Fruit fly (Drosophila melanogaster) whole organism, embryonic: ENCODE results near the gene Pgm1.
A peak's percentile ranks its signal among the peaks of the same experiment; 100 is the strongest.

ENCODE experiments used
- CG12155 ChIP-seq: fragments of 200-800 bp; sonication (Bioruptor generic); optimal IDR thresholded peaks from 3 replicates; lab custom pipeline; 2016; ENCODE audit warnings: missing biosample characterization, missing genetic modification characterization
- CG12659 ChIP-seq: fragments of 200-800 bp; sonication (Bioruptor generic); optimal IDR thresholded peaks from 3 replicates; lab custom pipeline; 2017; ENCODE audit warnings: mild to moderate bottlenecking, missing biosample characterization, missing genetic modification reagents, missing genetic modification characterization
- CG15073 ChIP-seq: fragments of 200-800 bp; sonication (Bioruptor generic); optimal IDR thresholded peaks from 2 replicates; lab custom pipeline; 2016; ENCODE audit warnings: missing biosample characterization, missing genetic modification characterization
- CG1647 ChIP-seq: fragments of 200-800 bp; sonication (Bioruptor generic); optimal IDR thresholded peaks from 3 replicates; lab custom pipeline; 2016; ENCODE audit warnings: missing biosample characterization, missing genetic modification characterization
- CG17802 ChIP-seq: fragments of 200-800 bp; sonication (Bioruptor generic); optimal IDR thresholded peaks from 2 replicates; lab custom pipeline; 2018; ENCODE audit warnings: missing biosample characterization, mild to moderate bottlenecking, missing genetic modification characterization, moderate library complexity
- CG18011 ChIP-seq: fragments of 200-800 bp; sonication (Bioruptor generic); optimal IDR thresholded peaks from 2 replicates; lab custom pipeline; 2017; ENCODE audit warnings: missing biosample characterization, missing genetic modification characterization, mild to moderate bottlenecking, moderate library complexity, missing genotype
- CG31365 ChIP-seq: fragments of 200-800 bp; sonication (Bioruptor generic); optimal IDR thresholded peaks from 2 replicates; lab custom pipeline; 2018; ENCODE audit warnings: missing biosample characterization, mild to moderate bottlenecking, missing genetic modification characterization
- CG32772 ChIP-seq: fragments of 200-800 bp; sonication (Bioruptor generic); IDR thresholded peaks from 2 replicates; pipeline ENCODE4 v1.3.6; 2022; ENCODE audit warnings: missing biosample characterization, missing genetic modification characterization
- CG3726 ChIP-seq: fragments of 200-800 bp; sonication (Bioruptor generic); IDR thresholded peaks from 3 replicates; pipeline ENCODE4, ENCODE4 v1.3.6; 2022; ENCODE audit warnings: missing biosample characterization, missing genetic modification characterization
- CG6175 ChIP-seq: fragments of 200-800 bp; sonication (Bioruptor generic); IDR thresholded peaks from 3 replicates; pipeline ENCODE4 v1.3.6; 2022; ENCODE audit warnings: missing biosample characterization, missing genetic modification characterization
- CG7786 ChIP-seq: fragments of 200-800 bp; sonication (Bioruptor generic); optimal IDR thresholded peaks from 2 replicates; lab custom pipeline; 2016; ENCODE audit warnings: missing biosample characterization, missing genetic modification characterization
- CG8388 ChIP-seq: fragments of 200-800 bp; sonication (Bioruptor generic); optimal IDR thresholded peaks from 2 replicates; lab custom pipeline; 2019; ENCODE audit warnings: missing biosample characterization, mild to moderate bottlenecking, missing genetic modification characterization, moderate library complexity
- CG8478 ChIP-seq: fragments of >200 bp; optimal IDR thresholded peaks from 2 replicates; lab custom pipeline; 2018
- CG9437 ChIP-seq: fragments of 200-800 bp; sonication (Bioruptor generic); optimal IDR thresholded peaks from 2 replicates; lab custom pipeline; 2018; ENCODE audit warnings: missing biosample characterization, mild to moderate bottlenecking, missing genetic modification characterization
- CG9727 ChIP-seq: fragments of 200-800 bp; sonication (Bioruptor generic); optimal IDR thresholded peaks from 3 replicates; lab custom pipeline; 2017; ENCODE audit warnings: missing biosample characterization, mild to moderate bottlenecking, missing genetic modification characterization
- CkIIα-i1 ChIP-seq: fragments of 200-800 bp; sonication (Bioruptor generic); IDR thresholded peaks from 2 replicates; pipeline ENCODE4 v1.3.6; 2022; ENCODE audit warnings: missing biosample characterization, missing genetic modification characterization
- Dfd ChIP-seq, 2 experiments: fragments of >200 bp; optimal IDR thresholded peaks; 2 replicates each; lab custom pipeline; 2017; ENCODE audit warnings: missing biosample characterization in 2 of 2, missing genetic modification characterization in 2 of 2
- Ets65A ChIP-seq: fragments of 200-800 bp; sonication (Bioruptor generic); peaks from one replicate; lab custom pipeline; 2016; ENCODE audit warnings: missing biosample characterization, missing genetic modification characterization
- Hr3 ChIP-seq: fragments of 200-800 bp; sonication (Bioruptor generic); optimal IDR thresholded peaks from 3 replicates; lab custom pipeline; 2016; ENCODE audit warnings: missing biosample characterization, missing genetic modification characterization
- Max ChIP-seq: fragments of 200-800 bp; sonication (Bioruptor generic); optimal IDR thresholded peaks from 2 replicates; lab custom pipeline; 2016; ENCODE audit warnings: missing biosample characterization, mild to moderate bottlenecking, missing genetic modification characterization
- NC2α ChIP-seq: fragments of 200-800 bp; sonication (Bioruptor generic); optimal IDR thresholded peaks from 2 replicates; lab custom pipeline; 2016; ENCODE audit warnings: missing biosample characterization, missing genetic modification characterization
- Neu2 ChIP-seq: fragments of 200-800 bp; sonication (Bioruptor generic); optimal IDR thresholded peaks from 3 replicates; lab custom pipeline; 2016; ENCODE audit warnings: missing biosample characterization, missing genetic modification characterization, borderline replicate concordance
- Nf-YC ChIP-seq: fragments of 200-800 bp; optimal IDR thresholded peaks from 3 replicates; lab custom pipeline; 2019; ENCODE audit warnings: missing biosample characterization, mild to moderate bottlenecking, missing genetic modification characterization, moderate library complexity
- NfI ChIP-seq: fragments of 200-800 bp; sonication (Bioruptor generic); optimal IDR thresholded peaks from 3 replicates; lab custom pipeline; 2018; ENCODE audit warnings: missing biosample characterization, mild to moderate bottlenecking, missing genetic modification characterization, moderate library complexity
- Oli ChIP-seq: fragments of 200-800 bp; sonication (Bioruptor generic); optimal IDR thresholded peaks from 2 replicates; lab custom pipeline; 2018; ENCODE audit warnings: missing biosample characterization, mild to moderate bottlenecking, missing genetic modification characterization, moderate library complexity
- Pdp1 ChIP-seq, 2 experiments: fragments of 200-800 bp; sonication (Bioruptor generic); optimal IDR thresholded peaks; 3 replicates each; lab custom pipeline; 2016; ENCODE audit warnings: missing biosample characterization in 2 of 2, missing genetic modification characterization in 2 of 2, mild to moderate bottlenecking in 1 of 2, moderate library complexity in 1 of 2
- Poxn ChIP-seq: fragments of 200-800 bp; sonication (Bioruptor generic); IDR thresholded peaks from 2 replicates; pipeline ENCODE4 v1.3.6; 2022; ENCODE audit warnings: missing biosample characterization, missing genetic modification characterization
- Ptx1 ChIP-seq: fragments of 200-800 bp; sonication (Bioruptor generic); IDR thresholded peaks from 2 replicates; pipeline ENCODE4 v1.3.6; 2022; ENCODE audit warnings: missing biosample characterization, missing genetic modification characterization
- Rx ChIP-seq: fragments of 200-800 bp; sonication (Bioruptor generic); IDR thresholded peaks from 2 replicates; pipeline ENCODE4 v1.3.6; 2022; ENCODE audit warnings: missing biosample characterization, missing genetic modification characterization
- TFAM ChIP-seq: fragments of 200-800 bp; sonication (Bioruptor generic); optimal IDR thresholded peaks from 2 replicates; lab custom pipeline; 2017; ENCODE audit warnings: missing biosample characterization, missing genetic modification characterization, inconsistent platforms
- al ChIP-seq: fragments of 200-800 bp; sonication (Bioruptor generic); IDR thresholded peaks from 2 replicates; pipeline ENCODE4 v1.3.6; 2022; ENCODE audit warnings: missing biosample characterization, missing genetic modification characterization
- bigmax ChIP-seq: fragments of 200-800 bp; sonication (Bioruptor generic); optimal IDR thresholded peaks from 2 replicates; lab custom pipeline; 2018; ENCODE audit warnings: missing biosample characterization, mild to moderate bottlenecking, missing genetic modification characterization
- corto ChIP-seq: fragments of 200-800 bp; sonication (Bioruptor generic); optimal IDR thresholded peaks from 2 replicates; lab custom pipeline; 2016; ENCODE audit warnings: missing biosample characterization, mild to moderate bottlenecking, missing genetic modification characterization, moderate library complexity
- dm ChIP-seq: fragments of 200-800 bp; sonication (Bioruptor generic); optimal IDR thresholded peaks from 3 replicates; lab custom pipeline; 2016; ENCODE audit warnings: missing biosample characterization, missing genetic modification characterization
- eve ChIP-seq, 2 experiments: fragments of >200 bp; optimal IDR thresholded peaks; 2 replicates each; lab custom pipeline; 2017; ENCODE audit warnings: missing biosample characterization in 2 of 2, missing genetic modification characterization in 2 of 2
- gcm2 ChIP-seq: fragments of 200-800 bp; sonication (Bioruptor generic); optimal IDR thresholded peaks from 2 replicates; lab custom pipeline; 2016; ENCODE audit warnings: missing biosample characterization, missing genetic modification characterization
- gem ChIP-seq: fragments of 200-800 bp; sonication (Bioruptor generic); optimal IDR thresholded peaks from 2 replicates; lab custom pipeline; 2019; ENCODE audit warnings: missing biosample characterization, mild to moderate bottlenecking, missing genetic modification characterization, moderate library complexity
- gfzf ChIP-seq: fragments of 200-800 bp; sonication (Bioruptor generic); optimal IDR thresholded peaks from 2 replicates; lab custom pipeline; 2016; ENCODE audit warnings: missing biosample characterization, mild to moderate bottlenecking, missing genetic modification characterization, moderate library complexity
- grau ChIP-seq: fragments of 200-800 bp; optimal IDR thresholded peaks from 3 replicates; lab custom pipeline; 2019; ENCODE audit warnings: missing biosample characterization, mild to moderate bottlenecking, missing genetic modification characterization, moderate library complexity
- gsb-n ChIP-seq: fragments of 200-800 bp; sonication (Bioruptor generic); optimal IDR thresholded peaks from 3 replicates; lab custom pipeline; 2018; ENCODE audit warnings: missing biosample characterization, mild to moderate bottlenecking, missing genetic modification characterization
- hkb ChIP-seq, 2 experiments: fragments of 200-800 bp in 1 of 2; fragments of >200 bp in 1 of 2; sonication (Bioruptor generic) in 1 of 2; IDR thresholded peaks in 1 of 2; optimal IDR thresholded peaks in 1 of 2; 2 replicates each; pipeline versions ENCODE4 v1.3.6 to Lab custom; 2017 to 2022; ENCODE audit warnings: missing biosample characterization in 1 of 2, missing genetic modification characterization in 1 of 2
- jigr1 ChIP-seq: fragments of 200-800 bp; sonication (Bioruptor generic); IDR thresholded peaks from 3 replicates; pipeline ENCODE4 v1.3.6; 2022; ENCODE audit warnings: missing biosample characterization, missing genetic modification characterization
- lab ChIP-seq: fragments of 200-800 bp; sonication (Bioruptor generic); optimal IDR thresholded peaks from 3 replicates; lab custom pipeline; 2017; ENCODE audit warnings: missing biosample characterization, missing genetic modification characterization, mild to moderate bottlenecking, moderate library complexity, missing genetic modification reagents
- mam ChIP-seq: fragments of 200-800 bp; sonication (Bioruptor generic); optimal IDR thresholded peaks from 3 replicates; lab custom pipeline; 2016; ENCODE audit warnings: missing biosample characterization, missing genetic modification characterization
- nerfin-2 ChIP-seq: fragments of 200-800 bp; sonication (Bioruptor generic); IDR thresholded peaks from 2 replicates; pipeline ENCODE4 v1.3.6; 2022; ENCODE audit warnings: missing biosample characterization, missing genetic modification characterization; ENCODE audit not compliant: partially characterized antibody
- pum ChIP-seq: fragments of 200-800 bp; sonication (Bioruptor generic); optimal IDR thresholded peaks from 2 replicates; lab custom pipeline; 2016; ENCODE audit warnings: missing biosample characterization, missing genetic modification characterization
- pzg ChIP-seq: fragments of 200-800 bp; sonication (Bioruptor generic); optimal IDR thresholded peaks from 3 replicates; lab custom pipeline; 2018; ENCODE audit warnings: missing biosample characterization, mild to moderate bottlenecking, missing genetic modification characterization, moderate library complexity
- slou ChIP-seq: fragments of 200-800 bp; sonication (Bioruptor generic); optimal IDR thresholded peaks from 3 replicates; lab custom pipeline; 2016; ENCODE audit warnings: missing biosample characterization, missing genetic modification characterization
- tap ChIP-seq: fragments of 200-800 bp; optimal IDR thresholded peaks from 3 replicates; lab custom pipeline; 2019; ENCODE audit warnings: missing biosample characterization, mild to moderate bottlenecking, missing genetic modification characterization, moderate library complexity
- unpg ChIP-seq: fragments of 200-800 bp; sonication (Bioruptor generic); optimal IDR thresholded peaks from 3 replicates; lab custom pipeline; 2018; ENCODE audit warnings: missing biosample characterization, mild to moderate bottlenecking, missing genetic modification characterization, moderate library complexity
- z ChIP-seq: fragments of 200-800 bp; sonication (Bioruptor generic); IDR thresholded peaks from 3 replicates; pipeline ENCODE4 v1.3.6; 2022; ENCODE audit warnings: missing biosample characterization, missing genetic modification characterization
- zfh1 ChIP-seq: fragments of 200-800 bp; sonication (Bioruptor generic); IDR thresholded peaks from 3 replicates; pipeline ENCODE4 v1.3.6; 2022; ENCODE audit warnings: missing biosample characterization, missing genetic modification characterization

Pgm1 gene

DNA sequence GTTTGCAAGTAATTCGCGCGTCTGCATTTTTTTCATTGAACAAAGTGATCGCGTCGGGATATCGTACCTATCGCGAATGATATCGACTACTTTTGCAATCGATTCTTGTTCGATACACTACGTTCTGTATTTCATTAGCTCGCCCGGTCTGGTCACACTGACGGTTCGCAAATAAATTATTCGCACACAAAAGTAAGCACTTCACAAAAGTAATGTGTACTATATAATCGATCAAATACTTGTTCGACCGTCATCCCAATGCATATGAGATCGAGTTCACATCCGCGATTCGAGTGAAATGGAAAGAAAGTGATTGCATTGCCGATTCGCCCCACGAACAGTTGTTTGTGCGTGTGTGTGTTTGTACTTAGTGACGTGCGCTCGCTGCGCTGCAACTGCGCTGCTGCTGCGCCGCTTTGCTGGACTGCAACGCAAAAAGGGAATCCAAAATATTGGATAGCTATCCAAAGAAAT, 38.0 kb downstream of the Pgm1 start, which contains the start of the genes CG5235 and ClC-c (continued):
- no peak for TF ChIP-seq Nf-YC (tag; lab: Kevin White, UChicago)
- TF ChIP-seq Dfd (GFP tag; optimal IDR thresholded peaks at IDR 0.05; lab: Kevin White, UChicago), result no peak
- TF ChIP-seq CG17802 (tag; lab: Kevin White, UChicago), result no peak
- TF ChIP-seq eve (GFP tag; optimal IDR thresholded peaks at IDR 0.05; lab: Kevin White, UChicago), result no peak
- TF ChIP-seq NC2α (GFP tag; lab: Kevin White, UChicago), result no peak
- no peak for TF ChIP-seq z (GFP tag; lab: Robert Waterston, UW)
- TF ChIP-seq Oli (tag; lab: Kevin White, UChicago), result no peak
- no peak for TF ChIP-seq al (GFP tag; lab: Robert Waterston, UW)
- TF ChIP-seq CG8478, result no peak
- no peak for TF ChIP-seq CG32772
- TF ChIP-seq dm (GFP tag; lab: Kevin White, UChicago), result no peak
- no peak for TF ChIP-seq TFAM
- no peak for TF ChIP-seq bigmax (GFP tag; lab: Kevin White, UChicago)
- no peak for TF ChIP-seq gcm2 (GFP tag; lab: Kevin White, UChicago)
- no peak for TF ChIP-seq unpg (GFP tag; lab: Kevin White, UChicago)
- no peak for TF ChIP-seq CG18011 (GFP tag; lab: Kevin White, UChicago)
- no peak for TF ChIP-seq Hr3 (GFP tag; lab: Kevin White, UChicago)
- TF ChIP-seq tap (tag; lab: Kevin White, UChicago), result no peak
- no peak for TF ChIP-seq CG31365
- no peak for TF ChIP-seq Ets65A (GFP tag; lab: Kevin White, UChicago)
- TF ChIP-seq NfI, result no peak
- no peak for TF ChIP-seq lab (GFP tag; lab: Kevin White, UChicago)
- no peak for TF ChIP-seq CG3726 (GFP tag; lab: Robert Waterston, UW)
- no peak for TF ChIP-seq Poxn (GFP tag; lab: Robert Waterston, UW)
- no peak for TF ChIP-seq CkIIα-i1 (GFP tag; lab: Robert Waterston, UW)
- no peak for TF ChIP-seq jigr1 (GFP tag; lab: Robert Waterston, UW)
- no peak for TF ChIP-seq CG9727 (GFP tag; lab: Kevin White, UChicago)
- TF ChIP-seq Pdp1 (GFP tag; optimal IDR thresholded peaks at IDR 0.05; lab: Kevin White, UChicago), result peak in 1 of 2 experiments; percentile 22
- TF ChIP-seq CG1647, result no peak
- no peak for TF ChIP-seq hkb (optimal IDR thresholded peaks at IDR 0.05; lab: Kevin White, UChicago)
- TF ChIP-seq hkb (GFP tag; IDR thresholded peaks at IDR 0.05; lab: Robert Waterston, UW), result no peak
- TF ChIP-seq CG12155 (GFP tag; lab: Kevin White, UChicago), result no peak
- no peak for TF ChIP-seq Ptx1 (GFP tag; lab: Robert Waterston, UW)
- TF ChIP-seq CG6175 (GFP tag; lab: Robert Waterston, UW), result no peak
- peak; percentile 42 for TF ChIP-seq CG12659 (GFP tag; lab: Kevin White, UChicago)
- TF ChIP-seq mam, result no peak
- TF ChIP-seq gem (tag; lab: Kevin White, UChicago), result no peak
- no peak for TF ChIP-seq Neu2
- TF ChIP-seq CG7786 (GFP tag; lab: Kevin White, UChicago), result no peak
- TF ChIP-seq nerfin-2, result peak; percentile 81
- no peak for TF ChIP-seq pum (GFP tag; lab: Kevin White, UChicago)
- TF ChIP-seq grau, result no peak
- TF ChIP-seq pzg (GFP tag; lab: Kevin White, UChicago), result peak; percentile 84
- TF ChIP-seq CG15073 (GFP tag; lab: Kevin White, UChicago), result no peak
- no peak for TF ChIP-seq CG9437 (GFP tag; lab: Kevin White, UChicago)
- no peak for TF ChIP-seq slou
- TF ChIP-seq Rx (GFP tag; lab: Robert Waterston, UW), result no peak
- no peak for TF ChIP-seq zfh1 (GFP tag; lab: Robert Waterston, UW)
- no peak for TF ChIP-seq CG8388 (GFP tag; lab: Kevin White, UChicago)
- TF ChIP-seq gsb-n (tag; lab: Kevin White, UChicago), result no peak
- TF ChIP-seq Max (GFP tag; lab: Kevin White, UChicago), result no peak
- no peak for TF ChIP-seq corto (GFP tag; lab: Kevin White, UChicago)
- TF ChIP-seq gfzf, result peak; percentile 88
